Worm (Caenorhabditis elegans) whole organism, L2 larva: ENCODE results near the gene pink-1.

Experiments
- F13H6.1 ChIP-seq: sonication (generic microtip); optimal IDR thresholded peaks from 2 replicates; lab custom pipeline; 2016; ENCODE audit warnings: missing genetic modification characterization, missing compliant biosample characterization
- fos-1 ChIP-seq: fragments of 150-350 bp; optimal IDR thresholded peaks from 2 replicates; lab custom pipeline; 2014; ENCODE audit warnings: missing biosample characterization, missing genetic modification characterization
- nhr-11 ChIP-seq: fragments of 150-350 bp; optimal IDR thresholded peaks from 2 replicates; lab custom pipeline; 2014; ENCODE audit warnings: missing biosample characterization, missing genetic modification characterization
- skn-1 ChIP-seq: sonication (generic microtip); optimal IDR thresholded peaks from 2 replicates; lab custom pipeline; 2017; ENCODE audit warnings: missing biosample characterization, missing genetic modification characterization
- unc-39 ChIP-seq: fragments of 150-350 bp; optimal IDR thresholded peaks from 2 replicates; lab custom pipeline; 2014; ENCODE audit warnings: missing biosample characterization, missing genetic modification characterization

DNA sequence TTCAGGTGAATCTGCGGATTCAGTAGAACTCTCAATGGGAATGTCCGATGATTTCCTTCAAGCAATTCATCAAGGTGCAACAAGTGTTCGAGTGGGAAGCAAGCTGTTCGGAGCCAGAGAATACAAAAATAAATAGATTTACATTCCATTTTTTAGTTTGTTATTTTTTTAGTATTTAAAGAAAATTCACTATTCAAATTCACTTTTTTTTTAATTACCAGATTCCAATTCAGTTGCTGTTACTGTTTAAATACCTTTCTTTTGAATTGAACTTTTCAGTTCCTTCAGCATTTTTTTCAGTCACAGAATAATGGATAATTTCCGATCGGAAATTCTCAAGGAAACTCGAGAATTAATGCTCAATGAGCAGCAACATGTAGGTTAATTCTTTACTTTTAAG, 43.7 kb downstream of the pink-1 start, which contains the start of gene F09E5.7:
- TF ChIP-seq fos-1 (tag; lab: Kevin White, UChicago) (no peak), unc-39 (tag; lab: Kevin White, UChicago) (no peak), nhr-11 (tag; lab: Kevin White, UChicago) (no peak), skn-1 (no peak), F13H6.1 (tag; lab: Kevin White, UChicago) (no peak)
